Worm (Caenorhabditis elegans) whole organism, L4/young adult: ENCODE data around the gene Y52E8A.3.

Source experiments
- W03F9.2 ChIP-seq: fragments of 150-350 bp; optimal IDR thresholded peaks from 2 replicates; lab custom pipeline; 2014; ENCODE audit warnings: missing biosample characterization, missing genetic modification characterization
- dao-5 ChIP-seq: sonication (generic microtip); optimal IDR thresholded peaks from 2 replicates; lab custom pipeline; 2016; ENCODE audit warnings: missing genotype, missing genetic modification characterization, moderate library complexity, missing compliant biosample characterization
- him-1 ChIP-seq: sonication (generic microtip); optimal IDR thresholded peaks from 2 replicates; lab custom pipeline; 2016; ENCODE audit warnings: missing genotype, missing genetic modification reagents, missing genetic modification characterization, missing compliant biosample characterization

ce11 chrII:4299227-4299703 is 7.5 kb downstream of the Y52E8A.3 start, which contains the start of gene sco-1:
- TF ChIP-seq him-1 (tag; lab: Kevin White, UChicago) (peak; percentile 92), W03F9.2 (peak; percentile 95), dao-5 (tag; lab: Kevin White, UChicago) (no peak)
